Fruit fly (Drosophila melanogaster) whole organism, prepupa: ENCODE results near the gene CG14969.

Source experiments
- Blimp-1 ChIP-seq: fragments of 200-800 bp; sonication (Bioruptor generic); optimal IDR thresholded peaks from 3 replicates; lab custom pipeline; 2017; ENCODE audit warnings: missing biosample characterization, missing genetic modification characterization, mild to moderate bottlenecking, moderate library complexity, missing genetic modification reagents
- CG10631 ChIP-seq: fragments of 200-800 bp; sonication (Bioruptor generic); optimal IDR thresholded peaks from 2 replicates; lab custom pipeline; 2016; ENCODE audit warnings: missing biosample characterization, missing genetic modification characterization
- CG10669 ChIP-seq: fragments of 200-800 bp; sonication (Bioruptor generic); optimal IDR thresholded peaks from 3 replicates; lab custom pipeline; 2018; ENCODE audit warnings: missing biosample characterization, mild to moderate bottlenecking, missing genetic modification characterization, moderate library complexity
- CG11294 ChIP-seq: fragments of 200-800 bp; sonication (Bioruptor generic); IDR thresholded peaks from 2 replicates; pipeline ENCODE4 v1.3.6; 2022; ENCODE audit warnings: missing biosample characterization, missing genetic modification characterization
- CG11902 ChIP-seq: fragments of 200-800 bp; sonication (Bioruptor generic); optimal IDR thresholded peaks from 3 replicates; lab custom pipeline; 2016; ENCODE audit warnings: missing biosample characterization, missing genetic modification characterization
- CG15336 ChIP-seq: fragments of 200-800 bp; sonication (Bioruptor generic); IDR thresholded peaks from 2 replicates; pipeline ENCODE4 v1.3.6; 2022; ENCODE audit warnings: missing biosample characterization, missing genetic modification characterization
- CG1621 ChIP-seq: fragments of 200-800 bp; sonication (Bioruptor generic); optimal IDR thresholded peaks from 3 replicates; lab custom pipeline; 2018; ENCODE audit warnings: missing biosample characterization, mild to moderate bottlenecking, missing genetic modification characterization
- CG16779 ChIP-seq: fragments of 200-800 bp; sonication (Bioruptor generic); optimal IDR thresholded peaks from 3 replicates; lab custom pipeline; 2017; ENCODE audit warnings: missing biosample characterization, mild to moderate bottlenecking, missing genetic modification characterization
- CG3032 ChIP-seq: fragments of 200-800 bp; optimal IDR thresholded peaks from 2 replicates; lab custom pipeline; 2019; ENCODE audit warnings: missing biosample characterization, mild to moderate bottlenecking, missing genetic modification characterization, moderate library complexity
- CG31627 ChIP-seq: fragments of 200-800 bp; sonication (Bioruptor generic); optimal IDR thresholded peaks from 3 replicates; lab custom pipeline; 2016; ENCODE audit warnings: missing biosample characterization, missing genetic modification characterization
- CG32006 ChIP-seq: fragments of 200-800 bp; sonication (Bioruptor generic); optimal IDR thresholded peaks from 3 replicates; lab custom pipeline; 2017; ENCODE audit warnings: missing biosample characterization, mild to moderate bottlenecking, missing genetic modification characterization
- CG34406 ChIP-seq: fragments of 200-800 bp; sonication (Bioruptor generic); optimal IDR thresholded peaks from 3 replicates; lab custom pipeline; 2016; ENCODE audit warnings: missing biosample characterization, missing genetic modification characterization
- CG4318 ChIP-seq: fragments of 200-800 bp; sonication (Bioruptor generic); optimal IDR thresholded peaks from 3 replicates; lab custom pipeline; 2017; ENCODE audit warnings: missing biosample characterization, mild to moderate bottlenecking, missing genetic modification characterization
- CG6163 ChIP-seq: fragments of 200-800 bp; sonication (Bioruptor generic); IDR thresholded peaks from 3 replicates; pipeline ENCODE4 v1.3.6; 2022; ENCODE audit warnings: missing biosample characterization, missing genetic modification characterization
- CG6276 ChIP-seq: fragments of 200-800 bp; sonication (Bioruptor generic); optimal IDR thresholded peaks from 2 replicates; lab custom pipeline; 2017; ENCODE audit warnings: missing biosample characterization, mild to moderate bottlenecking, missing genetic modification characterization
- CG6792 ChIP-seq: fragments of 200-800 bp; sonication (Bioruptor generic); optimal IDR thresholded peaks from 3 replicates; lab custom pipeline; 2016; ENCODE audit warnings: missing biosample characterization, missing genetic modification characterization
- CG6808 ChIP-seq: fragments of 200-800 bp; sonication (Bioruptor generic); optimal IDR thresholded peaks from 3 replicates; lab custom pipeline; 2017; ENCODE audit warnings: missing biosample characterization, missing genetic modification characterization, mild to moderate bottlenecking, moderate library complexity, missing genetic modification reagents
- CG6854 ChIP-seq: fragments of 200-800 bp; sonication (Bioruptor generic); optimal IDR thresholded peaks from 2 replicates; lab custom pipeline; 2017; ENCODE audit warnings: missing biosample characterization, mild to moderate bottlenecking, missing genetic modification characterization
- CG8119 ChIP-seq: fragments of 200-800 bp; sonication (Bioruptor generic); IDR thresholded peaks from 3 replicates; pipeline ENCODE4 v1.3.6; 2022; ENCODE audit warnings: missing biosample characterization, missing genetic modification characterization
- CG8319 ChIP-seq: fragments of 200-800 bp; sonication (Bioruptor generic); optimal IDR thresholded peaks from 3 replicates; lab custom pipeline; 2016; ENCODE audit warnings: missing biosample characterization, missing genetic modification characterization
- CG9139 ChIP-seq: fragments of 200-800 bp; sonication (Bioruptor generic); optimal IDR thresholded peaks from 3 replicates; lab custom pipeline; 2017; ENCODE audit warnings: missing biosample characterization, mild to moderate bottlenecking, missing genetic modification characterization
- Eip93F ChIP-seq: fragments of 200-800 bp; sonication (Bioruptor generic); optimal IDR thresholded peaks from 2 replicates; lab custom pipeline; 2016; ENCODE audit warnings: missing biosample characterization, mild to moderate bottlenecking, missing genetic modification characterization
- Ets21C ChIP-seq: fragments of 200-800 bp; sonication (Bioruptor generic); optimal IDR thresholded peaks from 3 replicates; lab custom pipeline; 2016; ENCODE audit warnings: missing biosample characterization, missing genetic modification characterization
- Ets96B ChIP-seq: fragments of 200-800 bp; optimal IDR thresholded peaks from 2 replicates; lab custom pipeline; 2019; ENCODE audit warnings: missing biosample characterization, mild to moderate bottlenecking, missing genetic modification characterization, moderate library complexity
- Hr38 ChIP-seq: sonication (Bioruptor generic); optimal IDR thresholded peaks from 2 replicates; lab custom pipeline; 2016; ENCODE audit warnings: missing biosample characterization, missing genetic modification characterization
- Hr39 ChIP-seq: fragments of 200-800 bp; sonication (Bioruptor generic); optimal IDR thresholded peaks from 2 replicates; lab custom pipeline; 2016; ENCODE audit warnings: missing biosample characterization, missing genetic modification characterization
- Hr4 ChIP-seq: fragments of 200-800 bp; sonication (Bioruptor generic); optimal IDR thresholded peaks from 3 replicates; lab custom pipeline; 2016; ENCODE audit warnings: missing biosample characterization, missing genetic modification characterization
- Lpt ChIP-seq: fragments of 200-800 bp; sonication (Bioruptor generic); optimal IDR thresholded peaks from 3 replicates; lab custom pipeline; 2016; ENCODE audit warnings: missing biosample characterization, missing genetic modification characterization
- Met ChIP-seq: fragments of 200-800 bp; sonication (Bioruptor generic); optimal IDR thresholded peaks from 3 replicates; lab custom pipeline; 2016; ENCODE audit warnings: missing biosample characterization, missing genetic modification characterization
- OdsH ChIP-seq: fragments of 200-800 bp; sonication (Bioruptor generic); optimal IDR thresholded peaks from 3 replicates; lab custom pipeline; 2016; ENCODE audit warnings: missing biosample characterization, missing genetic modification characterization
- Smox ChIP-seq: fragments of 200-800 bp; sonication (Bioruptor generic); optimal IDR thresholded peaks from 3 replicates; lab custom pipeline; 2016; ENCODE audit warnings: missing biosample characterization, missing genetic modification characterization
- Sox14 ChIP-seq: fragments of 200-800 bp; sonication (Bioruptor generic); optimal IDR thresholded peaks from 3 replicates; lab custom pipeline; 2016; ENCODE audit warnings: missing biosample characterization, missing genetic modification characterization
- achi ChIP-seq: fragments of 200-800 bp; sonication (Bioruptor generic); optimal IDR thresholded peaks from 3 replicates; lab custom pipeline; 2016; ENCODE audit warnings: missing biosample characterization, missing genetic modification characterization
- dac ChIP-seq: fragments of 200-800 bp; sonication (Bioruptor generic); optimal IDR thresholded peaks from 2 replicates; lab custom pipeline; 2017; ENCODE audit warnings: missing biosample characterization, mild to moderate bottlenecking, missing genetic modification characterization
- dsx ChIP-seq: fragments of 200-800 bp; optimal IDR thresholded peaks from 3 replicates; lab custom pipeline; 2019; ENCODE audit warnings: missing biosample characterization, mild to moderate bottlenecking, missing genetic modification characterization, moderate library complexity; ENCODE audit not compliant: poor library complexity, severe bottlenecking
- eg ChIP-seq: fragments of 200-800 bp; sonication (Bioruptor generic); IDR thresholded peaks from 3 replicates; pipeline ENCODE4 v1.3.6; 2022; ENCODE audit warnings: missing biosample characterization, missing genetic modification characterization
- esn ChIP-seq: fragments of 200-800 bp; sonication (Bioruptor generic); optimal IDR thresholded peaks from 2 replicates; lab custom pipeline; 2016; ENCODE audit warnings: missing biosample characterization, mild to moderate bottlenecking, missing genetic modification characterization, moderate library complexity
- fd85E ChIP-seq: fragments of 200-800 bp; sonication (Bioruptor generic); optimal IDR thresholded peaks from 3 replicates; lab custom pipeline; 2016; ENCODE audit warnings: missing biosample characterization, missing genetic modification characterization
- lz ChIP-seq: fragments of 200-800 bp; sonication (Bioruptor generic); optimal IDR thresholded peaks from 3 replicates; lab custom pipeline; 2016; ENCODE audit warnings: missing biosample characterization, missing genetic modification characterization
- net ChIP-seq: fragments of 200-800 bp; sonication (Bioruptor generic); optimal IDR thresholded peaks from 3 replicates; lab custom pipeline; 2016; ENCODE audit warnings: missing biosample characterization, missing genetic modification characterization
- pdm3 ChIP-seq: fragments of 200-800 bp; sonication (Bioruptor generic); optimal IDR thresholded peaks from 3 replicates; lab custom pipeline; 2016; ENCODE audit warnings: missing biosample characterization, missing genetic modification characterization
- svp ChIP-seq: fragments of 200-800 bp; sonication (Bioruptor generic); peaks from one replicate; lab custom pipeline; 2016; ENCODE audit warnings: missing biosample characterization, missing genetic modification characterization
- vri ChIP-seq: fragments of 200-800 bp; sonication (Bioruptor generic); optimal IDR thresholded peaks from 3 replicates; lab custom pipeline; 2016; ENCODE audit warnings: missing biosample characterization, mild to moderate bottlenecking, missing genetic modification characterization

Gene CG14969

dm6 chr3L:3342307-3342940, 7.6 kb upstream of the CG14969 start (continued):
- TF ChIP-seq CG8319 (GFP tag; lab: Kevin White, UChicago) (peak; percentile 15), CG4318 (no peak), Lpt (GFP tag; lab: Kevin White, UChicago) (no peak), Sox14 (GFP tag; lab: Kevin White, UChicago) (peak; percentile 77), CG9139 (GFP tag; lab: Kevin White, UChicago) (no peak), CG15336 (peak; percentile 57), CG8119 (GFP tag; lab: Robert Waterston, UW) (peak; percentile 44; the same call in 2 of the 3 replicates), Smox (peak; percentile 79), CG6854 (GFP tag; lab: Kevin White, UChicago) (peak; percentile 64), lz (GFP tag; lab: Kevin White, UChicago) (peak; percentile 78), dac (GFP tag; lab: Kevin White, UChicago) (no peak), Hr38 (GFP tag; lab: Kevin White, UChicago) (no peak), achi (peak; percentile 50), pdm3 (GFP tag; lab: Kevin White, UChicago) (peak; percentile 73), Ets21C (peak; percentile 72), CG34406 (GFP tag; lab: Kevin White, UChicago) (peak; percentile 61), Hr4 (GFP tag; lab: Kevin White, UChicago) (peak; percentile 25), dsx (GFP tag; lab: Kevin White, UChicago) (peak; percentile 84), CG3032 (peak; percentile 58)

dm6 chr3L:3339695-3340226, 5.0 kb upstream of the CG14969 start:
- TF ChIP-seq svp (GFP tag; lab: Kevin White, UChicago) (peak; percentile 94), esn (GFP tag; lab: Kevin White, UChicago) (peak; percentile 6), Met (GFP tag; lab: Kevin White, UChicago) (peak; percentile 37), CG15336 (no peak), CG10631 (GFP tag; lab: Kevin White, UChicago) (no peak), vri (GFP tag; lab: Kevin White, UChicago) (peak; percentile 65), CG10669 (GFP tag; lab: Kevin White, UChicago) (no peak), Hr39 (GFP tag; lab: Kevin White, UChicago) (peak; percentile 39), OdsH (GFP tag; lab: Kevin White, UChicago) (no peak), net (GFP tag; lab: Kevin White, UChicago) (no peak)
- TF ChIP-seq, all 60 proteins: peak for 5

dm6 chr3L:3338882-3339590, 4.3 kb upstream of the CG14969 start:
- no peak for TF ChIP-seq Smox
- peak; percentile 89 for TF ChIP-seq CG8119 (GFP tag; lab: Robert Waterston, UW)
- no peak for TF ChIP-seq CG34406 (GFP tag; lab: Kevin White, UChicago)
- TF ChIP-seq Ets96B (tag; lab: Kevin White, UChicago) = peak; percentile 79
- no peak for TF ChIP-seq CG1621 (tag; lab: Kevin White, UChicago)
- peak; percentile 77 for TF ChIP-seq CG3032
- TF ChIP-seq CG11902 (GFP tag; lab: Kevin White, UChicago) = no peak
- TF ChIP-seq pdm3 (GFP tag; lab: Kevin White, UChicago) = peak; percentile 23
- peak; percentile 12 for TF ChIP-seq net (GFP tag; lab: Kevin White, UChicago)
- peak; percentile 78 for TF ChIP-seq CG6276 (GFP tag; lab: Kevin White, UChicago)
- no peak for TF ChIP-seq Eip93F
- TF ChIP-seq CG10669 (GFP tag; lab: Kevin White, UChicago) = peak; percentile 75
- TF ChIP-seq Blimp-1 (GFP tag; lab: Kevin White, UChicago) = no peak
- peak; percentile 75 for TF ChIP-seq eg (GFP tag; lab: Robert Waterston, UW)
- TF ChIP-seq CG9139 (GFP tag; lab: Kevin White, UChicago) = peak; percentile 44
- TF ChIP-seq CG10631 (GFP tag; lab: Kevin White, UChicago) = peak; percentile 8
- TF ChIP-seq Hr38 (GFP tag; lab: Kevin White, UChicago) = no peak
- TF ChIP-seq Lpt (GFP tag; lab: Kevin White, UChicago) = peak; percentile 1
- TF ChIP-seq CG11294 (GFP tag; lab: Robert Waterston, UW) = no peak; the same call in 1 of the 2 replicates
- TF ChIP-seq CG8319 (GFP tag; lab: Kevin White, UChicago) = no peak
- TF ChIP-seq CG31627 (GFP tag; lab: Kevin White, UChicago) = no peak
- TF ChIP-seq fd85E (GFP tag; lab: Kevin White, UChicago) = no peak
- TF ChIP-seq CG6792 (GFP tag; lab: Kevin White, UChicago) = no peak
- TF ChIP-seq CG32006 (GFP tag; lab: Kevin White, UChicago) = peak; percentile 85
- TF ChIP-seq CG16779 (tag; lab: Kevin White, UChicago) = peak; percentile 30
- TF ChIP-seq CG6163 (GFP tag; lab: Robert Waterston, UW) = peak; percentile 41; the same call in 2 of the 3 replicates
- TF ChIP-seq CG6808 (GFP tag; lab: Kevin White, UChicago) = peak; percentile 70
- TF ChIP-seq dac (GFP tag; lab: Kevin White, UChicago) = peak; percentile 59
- TF ChIP-seq Hr4 (GFP tag; lab: Kevin White, UChicago) = peak; percentile 76
- no peak for TF ChIP-seq Hr39 (GFP tag; lab: Kevin White, UChicago)
- peak; percentile 65 for TF ChIP-seq CG4318
